Fruit fly (Drosophila melanogaster) whole organism, embryonic: ENCODE data around the gene rasp.

Experiments used
- Blimp-1 ChIP-seq: fragments of 200-800 bp; sonication (Bioruptor generic); optimal IDR thresholded peaks from 3 replicates; lab custom pipeline; 2018; ENCODE audit warnings: missing biosample characterization, missing genetic modification characterization, mild to moderate bottlenecking, moderate library complexity, missing genetic modification reagents
- C15 ChIP-seq: fragments of 200-800 bp; sonication (Bioruptor generic); IDR thresholded peaks from 3 replicates; pipeline ENCODE4 v1.3.6; 2022; ENCODE audit warnings: missing biosample characterization, missing genetic modification characterization
- CG10274 ChIP-seq: fragments of 200-800 bp; sonication (Bioruptor generic); optimal IDR thresholded peaks from 3 replicates; lab custom pipeline; 2017; ENCODE audit warnings: missing biosample characterization, mild to moderate bottlenecking, missing genetic modification characterization
- CG10431 ChIP-seq: fragments of 200-800 bp; sonication (Bioruptor generic); optimal IDR thresholded peaks from 3 replicates; lab custom pipeline; 2018; ENCODE audit warnings: missing biosample characterization, mild to moderate bottlenecking, missing genetic modification characterization
- CG11093 ChIP-seq: fragments of 200-800 bp; sonication (Bioruptor generic); IDR thresholded peaks from 3 replicates; pipeline ENCODE4 v1.3.6; 2022; ENCODE audit warnings: missing biosample characterization, missing genetic modification characterization
- CG11398 ChIP-seq: fragments of 200-800 bp; sonication (Bioruptor generic); optimal IDR thresholded peaks from 2 replicates; lab custom pipeline; 2016; ENCODE audit warnings: missing biosample characterization, missing genetic modification characterization
- CG11696 ChIP-seq: fragments of 200-800 bp; sonication (Bioruptor generic); IDR thresholded peaks from 2 replicates; pipeline ENCODE4 v1.3.6; 2022; ENCODE audit warnings: missing biosample characterization, missing genetic modification characterization
- CG12299 ChIP-seq: fragments of 200-800 bp; sonication (Bioruptor generic); optimal IDR thresholded peaks from 2 replicates; lab custom pipeline; 2018; ENCODE audit warnings: missing biosample characterization, mild to moderate bottlenecking, missing genetic modification characterization
- CG1233 ChIP-seq: fragments of 200-800 bp; sonication (Bioruptor generic); optimal IDR thresholded peaks from 4 replicates; lab custom pipeline; 2018; ENCODE audit warnings: missing biosample characterization, mild to moderate bottlenecking, missing genetic modification characterization
- CG13123 ChIP-seq: fragments of 200-800 bp; sonication (Bioruptor generic); optimal IDR thresholded peaks from 2 replicates; lab custom pipeline; 2016; ENCODE audit warnings: missing biosample characterization, missing genetic modification characterization
- CG15011 ChIP-seq: fragments of 200-800 bp; sonication (Bioruptor generic); optimal IDR thresholded peaks from 3 replicates; lab custom pipeline; 2018; ENCODE audit warnings: missing biosample characterization, mild to moderate bottlenecking, missing genetic modification characterization
- CG15073 ChIP-seq: fragments of 200-800 bp; sonication (Bioruptor generic); optimal IDR thresholded peaks from 2 replicates; lab custom pipeline; 2016; ENCODE audit warnings: missing biosample characterization, missing genetic modification characterization
- CG15514 ChIP-seq: fragments of 200-800 bp; sonication (Bioruptor generic); optimal IDR thresholded peaks from 3 replicates; lab custom pipeline; 2017; ENCODE audit warnings: missing biosample characterization, missing genetic modification characterization, mild to moderate bottlenecking, moderate library complexity, missing genetic modification reagents
- CG1603 ChIP-seq: fragments of 200-800 bp; sonication (Bioruptor generic); optimal IDR thresholded peaks from 2 replicates; lab custom pipeline; 2019; ENCODE audit warnings: missing biosample characterization, mild to moderate bottlenecking, missing genetic modification characterization, moderate library complexity
- CG16813 ChIP-seq: fragments of 200-800 bp; sonication (Bioruptor generic); IDR thresholded peaks from 3 replicates; pipeline ENCODE4 v1.3.6; 2022; ENCODE audit warnings: missing biosample characterization, missing genetic modification characterization; ENCODE audit not compliant: partially characterized antibody
- CG17186 ChIP-seq: fragments of 200-800 bp; sonication (Bioruptor generic); optimal IDR thresholded peaks from 3 replicates; lab custom pipeline; 2017; ENCODE audit warnings: missing biosample characterization, missing genetic modification reagents, missing genetic modification characterization
- CG17612 ChIP-seq: fragments of 200-800 bp; sonication (Bioruptor generic); IDR thresholded peaks from 2 replicates; pipeline ENCODE4 v1.3.6; 2022; ENCODE audit warnings: missing biosample characterization, missing genetic modification characterization
- CG2678 ChIP-seq: fragments of 200-800 bp; sonication (Bioruptor generic); optimal IDR thresholded peaks from 3 replicates; lab custom pipeline; 2019; ENCODE audit warnings: missing biosample characterization, mild to moderate bottlenecking, missing genetic modification characterization, moderate library complexity
- CG4730 ChIP-seq: fragments of 200-800 bp; sonication (Bioruptor generic); IDR thresholded peaks from 2 replicates; pipeline ENCODE4 v1.3.6; 2022; ENCODE audit warnings: missing biosample characterization, missing genetic modification characterization
- CG7357 ChIP-seq: fragments of 200-800 bp; sonication (Bioruptor generic); IDR thresholded peaks from 3 replicates; pipeline ENCODE4 v1.3.6; 2022; ENCODE audit warnings: missing biosample characterization, missing genetic modification characterization
- CG8281 ChIP-seq: fragments of 200-800 bp; sonication (Bioruptor generic); optimal IDR thresholded peaks from 2 replicates; lab custom pipeline; 2018; ENCODE audit warnings: missing biosample characterization, mild to moderate bottlenecking, missing genetic modification characterization, moderate library complexity
- CG8944 ChIP-seq: fragments of 200-800 bp; sonication (Bioruptor generic); optimal IDR thresholded peaks from 3 replicates; lab custom pipeline; 2016; ENCODE audit warnings: missing biosample characterization, missing genetic modification characterization
- D ChIP-seq, 2 experiments: fragments of 200-800 bp in 1 of 2; fragments of >200 bp in 1 of 2; sonication (Bioruptor generic) in 1 of 2; optimal IDR thresholded peaks; 2 replicates in 1 of 2; 3 replicates in 1 of 2; lab custom pipeline; 2017; ENCODE audit warnings: mild to moderate bottlenecking in 1 of 2, missing biosample characterization in 1 of 2, missing genetic modification characterization in 1 of 2, missing genetic modification reagents in 1 of 2
- D19B ChIP-seq: fragments of 200-800 bp; sonication (Bioruptor generic); optimal IDR thresholded peaks from 2 replicates; lab custom pipeline; 2017; ENCODE audit warnings: missing biosample characterization, mild to moderate bottlenecking, missing genetic modification characterization
- Doc3 ChIP-seq: fragments of 200-800 bp; sonication (Bioruptor generic); IDR thresholded peaks from 3 replicates; pipeline ENCODE4 v1.3.6; 2022; ENCODE audit warnings: missing biosample characterization, missing genetic modification characterization; ENCODE audit not compliant: partially characterized antibody
- H2.0 ChIP-seq: fragments of 200-800 bp; sonication (Bioruptor generic); IDR thresholded peaks from 2 replicates; pipeline ENCODE4 v1.3.6; 2022; ENCODE audit warnings: missing biosample characterization, missing genetic modification characterization
- Hmx ChIP-seq: fragments of 200-800 bp; sonication (Bioruptor generic); optimal IDR thresholded peaks from 2 replicates; lab custom pipeline; 2016; ENCODE audit warnings: missing biosample characterization, missing genetic modification characterization
- Myb ChIP-seq: fragments of 200-800 bp; sonication (Bioruptor generic); optimal IDR thresholded peaks from 2 replicates; lab custom pipeline; 2016; ENCODE audit warnings: missing biosample characterization, missing genetic modification characterization
- Neu2 ChIP-seq: fragments of 200-800 bp; sonication (Bioruptor generic); optimal IDR thresholded peaks from 3 replicates; lab custom pipeline; 2016; ENCODE audit warnings: missing biosample characterization, missing genetic modification characterization, borderline replicate concordance
- Nf-YB ChIP-seq: fragments of 200-800 bp; sonication (Bioruptor generic); optimal IDR thresholded peaks from 3 replicates; lab custom pipeline; 2019; ENCODE audit warnings: missing biosample characterization, mild to moderate bottlenecking, missing genetic modification characterization, moderate library complexity
- Ravus ChIP-seq: fragments of 200-800 bp; sonication (Bioruptor generic); IDR thresholded peaks from 2 replicates; pipeline ENCODE4 v1.3.6; 2022; ENCODE audit warnings: missing biosample characterization, missing genetic modification characterization
- Rfx ChIP-seq: fragments of 200-800 bp; sonication (Bioruptor generic); IDR thresholded peaks from 2 replicates; pipeline ENCODE4 v1.3.6; 2022; ENCODE audit warnings: missing biosample characterization, missing genetic modification characterization
- Rx ChIP-seq: fragments of 200-800 bp; sonication (Bioruptor generic); IDR thresholded peaks from 2 replicates; pipeline ENCODE4 v1.3.6; 2022; ENCODE audit warnings: missing biosample characterization, missing genetic modification characterization
- Sin3A ChIP-seq: fragments of >200 bp; optimal IDR thresholded peaks from 2 replicates; lab custom pipeline; 2018
- Six4 ChIP-seq: fragments of 200-800 bp; sonication (Bioruptor generic); optimal IDR thresholded peaks from 2 replicates; lab custom pipeline; 2016; ENCODE audit warnings: missing biosample characterization, missing genetic modification characterization
- Sry-δ ChIP-seq: fragments of 200-800 bp; sonication (Bioruptor generic); optimal IDR thresholded peaks from 2 replicates; lab custom pipeline; 2016; ENCODE audit warnings: missing biosample characterization, missing genetic modification characterization
- Xbp1 ChIP-seq: fragments of 200-800 bp; sonication (Bioruptor generic); optimal IDR thresholded peaks from 3 replicates; lab custom pipeline; 2016; ENCODE audit warnings: missing biosample characterization, mild to moderate bottlenecking, missing genetic modification characterization
- abd-A ChIP-seq: fragments of 200-800 bp; sonication (Bioruptor generic); optimal IDR thresholded peaks from 3 replicates; lab custom pipeline; 2019; ENCODE audit warnings: missing biosample characterization, mild to moderate bottlenecking, missing genetic modification characterization, moderate library complexity
- btn ChIP-seq: fragments of 200-800 bp; sonication (Bioruptor generic); optimal IDR thresholded peaks from 2 replicates; lab custom pipeline; 2016; ENCODE audit warnings: missing biosample characterization, missing genetic modification characterization
- crc ChIP-seq: fragments of 200-800 bp; sonication (Bioruptor generic); optimal IDR thresholded peaks from 2 replicates; lab custom pipeline; 2016; ENCODE audit warnings: missing biosample characterization, missing genetic modification characterization
- eve ChIP-seq, 2 experiments: fragments of >200 bp; optimal IDR thresholded peaks; 2 replicates each; lab custom pipeline; 2017; ENCODE audit warnings: missing biosample characterization in 2 of 2, missing genetic modification characterization in 2 of 2
- fd102C ChIP-seq: fragments of 200-800 bp; sonication (Bioruptor generic); optimal IDR thresholded peaks from 2 replicates; lab custom pipeline; 2018; ENCODE audit warnings: missing biosample characterization, mild to moderate bottlenecking, missing genetic modification characterization, moderate library complexity
- gem ChIP-seq: fragments of 200-800 bp; sonication (Bioruptor generic); optimal IDR thresholded peaks from 2 replicates; lab custom pipeline; 2019; ENCODE audit warnings: missing biosample characterization, mild to moderate bottlenecking, missing genetic modification characterization, moderate library complexity
- mam ChIP-seq: fragments of 200-800 bp; sonication (Bioruptor generic); optimal IDR thresholded peaks from 3 replicates; lab custom pipeline; 2016; ENCODE audit warnings: missing biosample characterization, missing genetic modification characterization
- peb ChIP-seq: fragments of 200-800 bp; sonication (Bioruptor generic); IDR thresholded peaks from 2 replicates; pipeline ENCODE4 v1.3.6; 2022; ENCODE audit warnings: missing biosample characterization, missing genetic modification characterization
- phol ChIP-seq: fragments of 200-800 bp; sonication (Bioruptor generic); optimal IDR thresholded peaks from 3 replicates; lab custom pipeline; 2018; ENCODE audit warnings: missing biosample characterization, mild to moderate bottlenecking, missing genetic modification characterization, moderate library complexity
- pum ChIP-seq: fragments of 200-800 bp; sonication (Bioruptor generic); optimal IDR thresholded peaks from 2 replicates; lab custom pipeline; 2016; ENCODE audit warnings: missing biosample characterization, missing genetic modification characterization
- pzg ChIP-seq: fragments of 200-800 bp; sonication (Bioruptor generic); optimal IDR thresholded peaks from 3 replicates; lab custom pipeline; 2018; ENCODE audit warnings: missing biosample characterization, mild to moderate bottlenecking, missing genetic modification characterization, moderate library complexity
- schlank ChIP-seq: fragments of 200-800 bp; sonication (Bioruptor generic); optimal IDR thresholded peaks from 2 replicates; lab custom pipeline; 2018; ENCODE audit warnings: missing biosample characterization, mild to moderate bottlenecking, missing genetic modification characterization
- sisA ChIP-seq: fragments of 200-800 bp; sonication (Bioruptor generic); IDR thresholded peaks from 2 replicates; pipeline ENCODE4 v1.3.6; 2022; ENCODE audit warnings: missing biosample characterization, missing genetic modification characterization
- twi ChIP-seq: fragments of 200-800 bp; optimal IDR thresholded peaks from 2 replicates; lab custom pipeline; 2019; ENCODE audit warnings: missing biosample characterization, mild to moderate bottlenecking, missing genetic modification characterization, moderate library complexity
- usp ChIP-seq: fragments of >200 bp; optimal IDR thresholded peaks from 2 replicates; lab custom pipeline; 2017; ENCODE audit warnings: missing biosample characterization, missing genetic modification characterization

Gene rasp

DNA sequence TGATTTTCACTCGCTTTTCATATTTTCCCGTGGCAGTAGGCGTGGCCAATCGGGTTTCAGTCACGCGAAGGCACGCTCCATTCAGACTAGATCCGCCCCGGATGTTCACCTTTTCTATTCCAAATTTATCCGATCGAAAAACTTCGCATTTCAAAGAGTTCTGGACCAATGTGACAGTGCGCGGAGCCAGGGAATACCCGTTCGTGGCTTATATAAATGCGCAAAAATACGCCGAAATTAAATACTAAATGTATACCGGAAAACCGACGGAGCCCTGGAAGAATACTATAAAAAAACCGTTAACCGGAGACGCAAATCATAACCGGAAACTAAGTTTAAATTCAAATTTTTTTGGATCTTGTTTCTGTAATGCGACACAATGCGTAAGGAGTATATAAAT lies 34.4 kb upstream of the rasp start, which contains the start of gene promL (continued):
- TF ChIP-seq twi (tag; lab: Kevin White, UChicago) (no peak), gem (tag; lab: Kevin White, UChicago) (peak; percentile 39), Xbp1 (GFP tag; lab: Kevin White, UChicago) (peak; percentile 33), Rfx (peak; percentile 77), CG17186 (GFP tag; lab: Kevin White, UChicago) (peak; percentile 77), CG1603 (tag; lab: Kevin White, UChicago) (peak; percentile 83), CG15514 (GFP tag; lab: Kevin White, UChicago) (peak; percentile 88), CG8281 (tag; lab: Kevin White, UChicago) (peak; percentile 17), CG13123 (no peak), peb (GFP tag; lab: Robert Waterston, UW) (no peak), Doc3 (no peak), Neu2 (GFP tag; lab: Kevin White, UChicago) (no peak), mam (GFP tag; lab: Kevin White, UChicago) (no peak), phol (tag; lab: Kevin White, UChicago) (peak; percentile 67), CG2678 (peak; percentile 41), CG7357 (GFP tag; lab: Robert Waterston, UW) (no peak), D (optimal IDR thresholded peaks at IDR 0.05; lab: Kevin White, UChicago) (no peak), D (GFP tag; optimal IDR thresholded peaks at IDR 0.05; lab: Kevin White, UChicago) (no peak), abd-A (tag; lab: Kevin White, UChicago) (no peak), crc (GFP tag; lab: Kevin White, UChicago) (no peak), CG1233 (GFP tag; lab: Kevin White, UChicago) (peak; percentile 53), sisA (GFP tag; lab: Robert Waterston, UW) (no peak), schlank (no peak), CG12299 (tag; lab: Kevin White, UChicago) (peak; percentile 48), Ravus (GFP tag; lab: Robert Waterston, UW) (no peak), CG16813 (GFP tag; lab: Robert Waterston, UW) (no peak), CG11696 (no peak), fd102C (GFP tag; lab: Kevin White, UChicago) (peak; percentile 29), CG4730 (GFP tag; lab: Robert Waterston, UW) (no peak), D19B (GFP tag; lab: Kevin White, UChicago) (peak; percentile 33), C15 (GFP tag; lab: Robert Waterston, UW) (no peak), H2.0 (GFP tag; lab: Robert Waterston, UW) (no peak), CG10274 (no peak), Nf-YB (peak; percentile 58), Sry-δ (GFP tag; lab: Kevin White, UChicago) (peak; percentile 47), CG15073 (GFP tag; lab: Kevin White, UChicago) (no peak), usp (GFP tag; lab: Kevin White, UChicago) (no peak), Six4 (no peak), CG8944 (GFP tag; lab: Kevin White, UChicago) (no peak), Sin3A (peak; percentile 42), btn (peak; percentile 16), pzg (GFP tag; lab: Kevin White, UChicago) (peak; percentile 95), Myb (GFP tag; lab: Kevin White, UChicago) (peak; percentile 99), CG11398 (GFP tag; lab: Kevin White, UChicago) (peak; percentile 51), Hmx (GFP tag; lab: Kevin White, UChicago) (no peak), CG15011 (GFP tag; lab: Kevin White, UChicago) (peak; percentile 29), Blimp-1 (GFP tag; lab: Kevin White, UChicago) (peak; percentile 43), CG17612 (GFP tag; lab: Robert Waterston, UW) (no peak), CG10431 (GFP tag; lab: Kevin White, UChicago) (peak; percentile 66), pum (GFP tag; lab: Kevin White, UChicago) (peak; percentile 16), eve (GFP tag; optimal IDR thresholded peaks at IDR 0.05; lab: Kevin White, UChicago) (no peak), Rx (GFP tag; lab: Robert Waterston, UW) (no peak), CG11093 (GFP tag; lab: Robert Waterston, UW) (no peak)
